Worm (Caenorhabditis elegans) whole organism, young adult: ENCODE data around the gene C39B5.5.

ENCODE experiments used
- B0019.2 ChIP-seq: fragments of 200-800 bp; sonication (Bioruptor generic); conservative IDR thresholded peaks from 2 replicates; pipeline ENCODE4 v1.3.6; 2022; ENCODE audit warnings: missing genetic modification reagents, missing genetic modification characterization, missing compliant biosample characterization
- B0035.1 ChIP-seq: sonication (generic microtip); optimal IDR thresholded peaks from 2 replicates; lab custom pipeline; 2016; ENCODE audit warnings: missing genetic modification characterization, mild to moderate bottlenecking, missing compliant biosample characterization, missing genotype, missing genetic modification reagents
- B0261.1 ChIP-seq: sonication (generic microtip); optimal IDR thresholded peaks from 2 replicates; lab custom pipeline; 2016; ENCODE audit warnings: mild to moderate bottlenecking, missing genetic modification characterization, moderate library complexity, missing compliant biosample characterization
- F22D6.2 ChIP-seq: sonication (generic microtip); optimal IDR thresholded peaks from 2 replicates; lab custom pipeline; 2016; ENCODE audit warnings: mild to moderate bottlenecking, missing genetic modification characterization, missing compliant biosample characterization
- F23B12.7 ChIP-seq: sonication (generic microtip); optimal IDR thresholded peaks from 2 replicates; lab custom pipeline; 2017; ENCODE audit warnings: missing genetic modification characterization, mild to moderate bottlenecking, missing compliant biosample characterization, antibody characterized with exemption, moderate library complexity; ENCODE audit not compliant: insufficient read depth
- F57C9.4 ChIP-seq: sonication (generic microtip); optimal IDR thresholded peaks from 2 replicates; lab custom pipeline; 2017; ENCODE audit warnings: mild to moderate bottlenecking, missing genetic modification characterization, missing compliant biosample characterization
- T26A5.8 ChIP-seq: sonication (generic microtip); optimal IDR thresholded peaks from 2 replicates; lab custom pipeline; 2016; ENCODE audit warnings: missing genetic modification characterization, missing compliant biosample characterization
- Y67H2A.10 ChIP-seq: fragments of 200-800 bp; sonication (Bioruptor generic); conservative IDR thresholded peaks from 2 replicates; pipeline ENCODE4 v1.3.6; 2022; ENCODE audit warnings: missing genetic modification reagents, missing genetic modification characterization, missing compliant biosample characterization
- akir-1 ChIP-seq: fragments of 200-800 bp; sonication (Bioruptor generic); optimal IDR thresholded peaks from 2 replicates; lab custom pipeline; 2018; ENCODE audit warnings: mild to moderate bottlenecking, missing genetic modification characterization, moderate library complexity, missing compliant biosample characterization
- ccch-3 ChIP-seq: fragments of 200-800 bp; sonication (Bioruptor generic); optimal IDR thresholded peaks from 2 replicates; lab custom pipeline; 2018; ENCODE audit warnings: mild to moderate bottlenecking, missing genetic modification characterization, missing compliant biosample characterization
- ceh-100 ChIP-seq: fragments of 200-800 bp; sonication (Bioruptor generic); IDR thresholded peaks from 2 replicates; pipeline ENCODE4 v1.3.6; 2022; ENCODE audit warnings: missing genetic modification reagents, missing genetic modification characterization, missing compliant biosample characterization
- ceh-27 ChIP-seq: fragments of 200-800 bp; sonication (Bioruptor generic); optimal IDR thresholded peaks from 2 replicates; lab custom pipeline; 2018; ENCODE audit warnings: mild to moderate bottlenecking, missing genetic modification characterization, moderate library complexity, missing compliant biosample characterization
- ceh-91 ChIP-seq: fragments of 200-800 bp; sonication (Bioruptor generic); IDR thresholded peaks from 2 replicates; pipeline ENCODE4 v1.3.6; 2022; ENCODE audit warnings: missing genetic modification reagents, missing genetic modification characterization, missing compliant biosample characterization
- die-1 ChIP-seq: sonication (generic microtip); optimal IDR thresholded peaks from 2 replicates; lab custom pipeline; 2016; ENCODE audit warnings: missing genotype, mild to moderate bottlenecking, missing genetic modification characterization, missing compliant biosample characterization
- dpl-1 ChIP-seq: fragments of 150-350 bp; optimal IDR thresholded peaks from 2 replicates; lab custom pipeline; 2014; ENCODE audit warnings: missing biosample characterization, missing genetic modification reagents, missing genetic modification characterization
- egl-44 ChIP-seq: fragments of 200-800 bp; sonication (Bioruptor generic); IDR thresholded peaks from 2 replicates; pipeline ENCODE4 v1.3.6; 2022; ENCODE audit warnings: missing genetic modification reagents, missing genetic modification characterization, missing compliant biosample characterization
- egrh-3 ChIP-seq: fragments of 200-800 bp; sonication (Bioruptor generic); IDR thresholded peaks from 2 replicates; pipeline ENCODE4 v1.3.6; 2022; ENCODE audit warnings: missing genetic modification reagents, missing genetic modification characterization, missing compliant biosample characterization
- ekl-4 ChIP-seq: fragments of 200-800 bp; sonication (Bioruptor generic); IDR thresholded peaks from 2 replicates; pipeline ENCODE4 v1.3.6; 2022; ENCODE audit warnings: missing genetic modification reagents, missing genetic modification characterization, missing compliant biosample characterization
- hlh-26 ChIP-seq: fragments of 200-800 bp; sonication (Bioruptor generic); conservative IDR thresholded peaks from 2 replicates; pipeline ENCODE4 v1.3.6; 2022; ENCODE audit warnings: missing genetic modification reagents, missing genetic modification characterization, missing compliant biosample characterization
- let-607 ChIP-seq, 2 experiments: fragments of 200-800 bp in 1 of 2; sonication (Bioruptor generic) in 1 of 2; sonication (generic microtip) in 1 of 2; optimal IDR thresholded peaks; 2 replicates each; lab custom pipeline; 2016 to 2018; ENCODE audit warnings: mild to moderate bottlenecking in 2 of 2, missing compliant biosample characterization in 2 of 2, missing genetic modification characterization in 2 of 2, moderate library complexity in 2 of 2, missing genotype in 1 of 2
- lin-40 ChIP-seq: sonication (generic microtip); optimal IDR thresholded peaks from 2 replicates; lab custom pipeline; 2016; ENCODE audit warnings: missing genetic modification characterization, mild to moderate bottlenecking, missing compliant biosample characterization, missing genotype, missing genetic modification reagents
- lir-1 ChIP-seq: fragments of 200-800 bp; sonication (Bioruptor generic); conservative IDR thresholded peaks from 2 replicates; pipeline ENCODE4 v1.3.6; 2022; ENCODE audit warnings: missing genetic modification reagents, missing genetic modification characterization, missing compliant biosample characterization
- lsl-1 ChIP-seq: fragments of 200-800 bp; sonication (Bioruptor generic); optimal IDR thresholded peaks from 2 replicates; lab custom pipeline; 2018; ENCODE audit warnings: mild to moderate bottlenecking, missing genetic modification characterization, moderate library complexity, missing compliant biosample characterization
- madf-3 ChIP-seq: fragments of 200-800 bp; sonication (Bioruptor generic); IDR thresholded peaks from 2 replicates; pipeline ENCODE4 v1.3.6; 2022; ENCODE audit warnings: missing genetic modification reagents, missing genetic modification characterization, missing compliant biosample characterization
- mcd-1 ChIP-seq: fragments of 200-800 bp; sonication (Bioruptor generic); IDR thresholded peaks from 2 replicates; pipeline ENCODE4 v1.3.6; 2022; ENCODE audit warnings: missing genetic modification reagents, missing genetic modification characterization, missing compliant biosample characterization
- mxl-1 ChIP-seq: sonication (generic microtip); optimal IDR thresholded peaks from 2 replicates; lab custom pipeline; 2016; ENCODE audit warnings: missing genetic modification characterization, missing compliant biosample characterization
- nhr-27 ChIP-seq: fragments of 200-800 bp; sonication (Bioruptor generic); optimal IDR thresholded peaks from 2 replicates; lab custom pipeline; 2018; ENCODE audit warnings: mild to moderate bottlenecking, missing genetic modification characterization, moderate library complexity, missing compliant biosample characterization
- nhr-80 ChIP-seq: sonication (generic microtip); optimal IDR thresholded peaks from 2 replicates; lab custom pipeline; 2016; ENCODE audit warnings: missing genetic modification characterization, missing compliant biosample characterization
- nhr-90 ChIP-seq: sonication (generic microtip); optimal IDR thresholded peaks from 2 replicates; lab custom pipeline; 2016; ENCODE audit warnings: missing genotype, mild to moderate bottlenecking, missing genetic modification characterization, missing compliant biosample characterization
- pbrm-1 ChIP-seq: fragments of 200-800 bp; sonication (Bioruptor generic); IDR thresholded peaks from 2 replicates; pipeline ENCODE4 v1.3.6; 2022; ENCODE audit warnings: missing genetic modification reagents, missing genetic modification characterization, missing compliant biosample characterization
- pha-4 ChIP-seq: fragments of 150-350 bp; sonication (generic microtip); optimal IDR thresholded peaks from 2 replicates; lab custom pipeline; 2014; ENCODE audit warnings: missing biosample characterization, missing genetic modification reagents, missing genetic modification characterization
- rcor-1 ChIP-seq: fragments of 200-800 bp; sonication (Bioruptor generic); IDR thresholded peaks from 2 replicates; pipeline ENCODE4 v1.3.6; 2022; ENCODE audit warnings: missing genetic modification reagents, missing genetic modification characterization, missing compliant biosample characterization
- snpc-1.1 ChIP-seq: sonication (generic microtip); optimal IDR thresholded peaks from 2 replicates; lab custom pipeline; 2017; ENCODE audit warnings: missing genetic modification characterization, mild to moderate bottlenecking, missing compliant biosample characterization, antibody characterized with exemption, moderate library complexity, missing genotype, missing genetic modification reagents; ENCODE audit not compliant: insufficient read depth
- snpc-4 ChIP-seq, 5 experiments: fragments of 150-350 bp in 1 of 5; sonication (generic microtip) in 4 of 5; optimal IDR thresholded peaks; 2 replicates each; lab custom pipeline; 2014 to 2018; ENCODE audit warnings: missing genetic modification characterization in 5 of 5, missing biosample characterization in 3 of 5, antibody characterized with exemption in 2 of 5, mild to moderate bottlenecking in 2 of 5, missing compliant biosample characterization in 2 of 5, missing genotype in 2 of 5, moderate library complexity in 2 of 5, missing genetic modification reagents in 1 of 5
- tlf-1 ChIP-seq: fragments of 200-800 bp; sonication (Bioruptor generic); optimal IDR thresholded peaks from 2 replicates; lab custom pipeline; 2018; ENCODE audit warnings: mild to moderate bottlenecking, missing genetic modification characterization, missing compliant biosample characterization
- unc-130 ChIP-seq: sonication (generic microtip); optimal IDR thresholded peaks from 2 replicates; lab custom pipeline; 2016; ENCODE audit warnings: missing genetic modification reagents, missing genetic modification characterization, missing compliant biosample characterization
- xnd-1 ChIP-seq: sonication (generic microtip); optimal IDR thresholded peaks from 2 replicates; lab custom pipeline; 2016; ENCODE audit warnings: missing genotype, missing genetic modification reagents, missing genetic modification characterization, missing compliant biosample characterization

C39B5.5 gene

DNA sequence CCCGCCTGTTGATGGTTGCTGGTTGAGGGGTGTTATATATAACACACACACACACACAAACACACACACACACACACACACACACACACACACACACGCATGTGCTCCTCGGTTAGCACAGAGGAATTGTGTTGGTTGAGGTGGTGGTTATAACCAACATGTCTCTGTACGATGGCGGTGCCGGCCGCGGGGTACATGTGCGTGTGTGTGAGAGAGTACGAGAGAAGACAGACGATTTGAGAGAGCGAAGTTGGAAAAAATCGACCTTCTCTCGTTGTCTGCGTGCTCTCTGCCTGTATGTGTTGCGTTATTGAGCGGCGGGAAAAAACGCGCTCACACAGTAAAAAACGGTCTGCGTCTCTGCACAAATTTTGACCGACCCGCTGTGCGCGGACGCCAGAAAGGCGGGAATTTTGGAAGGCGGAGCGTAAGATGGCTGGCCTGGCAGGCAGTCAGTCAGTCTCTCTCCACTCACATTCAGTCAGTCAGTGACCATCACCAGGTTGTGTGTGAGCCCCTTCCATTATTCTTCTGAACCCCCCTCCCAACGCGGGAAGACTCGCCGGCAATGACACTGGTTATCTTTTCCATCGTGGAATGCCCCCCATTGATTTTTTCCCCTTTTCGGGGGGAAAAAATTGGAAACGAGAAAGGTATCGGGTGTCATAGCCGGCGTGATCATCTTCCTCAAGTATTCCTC is 35.9 kb upstream of the C39B5.5 start (continued):
- peak; percentile 54; the same call in 1 of the 2 replicates for TF ChIP-seq ekl-4 (GFP tag; lab: Robert Waterston, UW)
- peak; percentile 53 for TF ChIP-seq rcor-1 (GFP tag; lab: Robert Waterston, UW)
- TF ChIP-seq tlf-1 (GFP tag; lab: Kevin White, UChicago) = peak; percentile 36
- TF ChIP-seq lir-1 = peak; percentile 90
- TF ChIP-seq nhr-80 = peak; percentile 88
- no peak for TF ChIP-seq snpc-1.1 (tag; lab: Kevin White, UChicago)
- peak; percentile 66 to 68 for TF ChIP-seq let-607 (tag; optimal IDR thresholded peaks at IDR 0.05; lab: Kevin White, UChicago)
- peak; percentile 52 for TF ChIP-seq xnd-1 (tag; lab: Kevin White, UChicago)
- peak; percentile 18 for TF ChIP-seq F22D6.2 (tag; lab: Kevin White, UChicago)
- peak; percentile 63 for TF ChIP-seq egrh-3
- peak; percentile 79 for TF ChIP-seq nhr-90 (tag; lab: Kevin White, UChicago)
- TF ChIP-seq B0035.1 (tag; lab: Kevin White, UChicago) = no peak
- peak; percentile 35 for TF ChIP-seq F23B12.7
- peak; percentile 58 for TF ChIP-seq dpl-1 (GFP tag; lab: Kevin White, UChicago)
- TF ChIP-seq ceh-91 (GFP tag; lab: Robert Waterston, UW) = peak; percentile 20; the same call in 1 of the 2 replicates
- no peak for TF ChIP-seq hlh-26 (GFP tag; lab: Robert Waterston, UW)
- TF ChIP-seq akir-1 (GFP tag; lab: Kevin White, UChicago) = no peak
- peak; percentile 23 for TF ChIP-seq unc-130 (GFP tag; lab: Kevin White, UChicago)
- peak; percentile 58 for TF ChIP-seq die-1 (tag; lab: Kevin White, UChicago)
- TF ChIP-seq nhr-27 (tag; lab: Kevin White, UChicago) = no peak
- no peak for TF ChIP-seq ccch-3 (GFP tag; lab: Kevin White, UChicago)
- TF ChIP-seq lin-40 = peak; percentile 82
- TF ChIP-seq snpc-4 (GFP tag; optimal IDR thresholded peaks at IDR 0.05; lab: Kevin White, UChicago) = peak; percentile 6
- peak in 2 of 4 experiments; percentile 43 to 63 for TF ChIP-seq snpc-4 (tag; optimal IDR thresholded peaks at IDR 0.05; lab: Kevin White, UChicago)
- TF ChIP-seq egl-44 = peak; percentile 59; the same call in 1 of the 2 replicates
- TF ChIP-seq B0019.2 = no peak; the same call in 1 of the 2 replicates
- no peak for TF ChIP-seq T26A5.8 (tag; lab: Kevin White, UChicago)
- TF ChIP-seq pha-4 (tag; lab: Kevin White, UChicago) = no peak
- TF ChIP-seq ceh-27 (GFP tag; lab: Kevin White, UChicago) = peak; percentile 74
- TF ChIP-seq B0261.1 = no peak
- TF ChIP-seq pbrm-1 = peak; percentile 58; the same call in 1 of the 2 replicates
- TF ChIP-seq Y67H2A.10 = peak; percentile 66; the same call in 1 of the 2 replicates
- no peak for TF ChIP-seq F57C9.4 (tag; lab: Kevin White, UChicago)
- peak; percentile 61 for TF ChIP-seq mcd-1 (GFP tag; lab: Robert Waterston, UW)
- no peak for TF ChIP-seq ceh-100 (GFP tag; lab: Robert Waterston, UW)
- TF ChIP-seq mxl-1 (tag; lab: Kevin White, UChicago) = no peak
- no peak for TF ChIP-seq madf-3 (GFP tag; lab: Robert Waterston, UW)
- peak; percentile 45 for TF ChIP-seq lsl-1 (GFP tag; lab: Kevin White, UChicago)
- TF ChIP-seq, all 124 proteins: peak for 54
